Worm (Caenorhabditis elegans) whole organism, L3 larva: ENCODE data around the gene K10D11.7.

Experiments
- R02D3.7 ChIP-seq: fragments of 150-350 bp; optimal IDR thresholded peaks from 2 replicates; lab custom pipeline; 2014; ENCODE audit warnings: missing biosample characterization, missing genetic modification characterization
- ama-1 ChIP-seq: fragments of 150-350 bp; optimal IDR thresholded peaks from 2 replicates; lab custom pipeline; 2018
- ceh-9 ChIP-seq: sonication (generic microtip); optimal IDR thresholded peaks from 2 replicates; lab custom pipeline; 2018; ENCODE audit warnings: missing biosample characterization, missing genetic modification characterization
- daf-12 ChIP-seq: fragments of 150-350 bp; optimal IDR thresholded peaks from 2 replicates; lab custom pipeline; 2014; ENCODE audit warnings: missing biosample characterization, missing genetic modification reagents, missing genetic modification characterization
- egl-27 ChIP-seq: sonication (generic microtip); optimal IDR thresholded peaks from 4 replicates; lab custom pipeline; 2017; ENCODE audit warnings: missing biosample characterization, missing genetic modification reagents, missing genetic modification characterization
- egl-5 ChIP-seq: fragments of 150-350 bp; optimal IDR thresholded peaks from 2 replicates; lab custom pipeline; 2017; ENCODE audit warnings: missing biosample characterization, missing genetic modification reagents, missing genetic modification characterization, inconsistent platforms
- elt-2 ChIP-seq: sonication (generic microtip); optimal IDR thresholded peaks from 2 replicates; lab custom pipeline; 2016; ENCODE audit warnings: missing genetic modification reagents, mild to moderate bottlenecking, missing genetic modification characterization, missing compliant biosample characterization
- elt-3 ChIP-seq, 3 experiments: fragments of 150-350 bp in 1 of 3; sonication (generic microtip) in 2 of 3; optimal IDR thresholded peaks; 2 replicates in 2 of 3; 4 replicates in 1 of 3; lab custom pipeline; 2014 to 2017; ENCODE audit warnings: missing biosample characterization in 3 of 3, missing genetic modification characterization in 3 of 3
- fos-1 ChIP-seq: fragments of 150-350 bp; optimal IDR thresholded peaks from 2 replicates; lab custom pipeline; 2014; ENCODE audit warnings: missing biosample characterization, missing genetic modification characterization
- hmg-11 ChIP-seq: sonication (generic microtip); optimal IDR thresholded peaks from 2 replicates; lab custom pipeline; 2016; ENCODE audit warnings: missing genetic modification characterization, missing compliant biosample characterization
- lin-15B ChIP-seq: fragments of 150-350 bp; optimal IDR thresholded peaks from 2 replicates; lab custom pipeline; 2014; ENCODE audit warnings: missing biosample characterization, missing genetic modification characterization
- lin-39 ChIP-seq: fragments of 150-350 bp; optimal IDR thresholded peaks from 2 replicates; lab custom pipeline; 2018; ENCODE audit warnings: missing biosample characterization, missing genetic modification reagents, missing genetic modification characterization
- lsy-12 ChIP-seq: sonication (generic microtip); optimal IDR thresholded peaks from 2 replicates; lab custom pipeline; 2016; ENCODE audit warnings: mild to moderate bottlenecking, missing genetic modification characterization, missing compliant biosample characterization
- mdl-1 ChIP-seq: fragments of 150-350 bp; optimal IDR thresholded peaks from 2 replicates; lab custom pipeline; 2014; ENCODE audit warnings: missing biosample characterization, missing genetic modification characterization
- nfya-1 ChIP-seq: sonication (generic microtip); optimal IDR thresholded peaks from 2 replicates; lab custom pipeline; 2017; ENCODE audit warnings: missing genetic modification characterization, mild to moderate bottlenecking, missing compliant biosample characterization, antibody characterized with exemption, moderate library complexity; ENCODE audit not compliant: insufficient read depth
- nhr-23 ChIP-seq: fragments of 150-350 bp; optimal IDR thresholded peaks from 2 replicates; lab custom pipeline; 2014; ENCODE audit warnings: missing biosample characterization, missing genetic modification reagents, missing genetic modification characterization
- nhr-237 ChIP-seq: fragments of 150-350 bp; optimal IDR thresholded peaks from 2 replicates; lab custom pipeline; 2014; ENCODE audit warnings: missing biosample characterization, missing genetic modification characterization
- nhr-25 ChIP-seq: sonication (generic microtip); optimal IDR thresholded peaks from 2 replicates; lab custom pipeline; 2017; ENCODE audit warnings: missing biosample characterization, missing genetic modification characterization
- nhr-28 ChIP-seq: fragments of 150-350 bp; optimal IDR thresholded peaks from 2 replicates; lab custom pipeline; 2014; ENCODE audit warnings: missing biosample characterization, missing genetic modification characterization
- nhr-43 ChIP-seq: sonication (generic microtip); optimal IDR thresholded peaks from 2 replicates; lab custom pipeline; 2016; ENCODE audit warnings: mild to moderate bottlenecking, missing genetic modification characterization, missing compliant biosample characterization; ENCODE audit not compliant: poor library complexity, severe bottlenecking
- nhr-67 ChIP-seq: fragments of 150-350 bp; optimal IDR thresholded peaks from 2 replicates; lab custom pipeline; 2014; ENCODE audit warnings: missing biosample characterization, missing genetic modification characterization
- nhr-76 ChIP-seq: fragments of 150-350 bp; sonication (generic microtip); optimal IDR thresholded peaks from 5 replicates; lab custom pipeline; 2014; ENCODE audit warnings: missing biosample characterization, missing genetic modification characterization
- nhr-77 ChIP-seq: fragments of 150-350 bp; optimal IDR thresholded peaks from 2 replicates; lab custom pipeline; 2014; ENCODE audit warnings: missing biosample characterization, missing genetic modification characterization
- pha-4 ChIP-seq: fragments of 150-350 bp; optimal IDR thresholded peaks from 2 replicates; lab custom pipeline; 2014; ENCODE audit warnings: missing biosample characterization, missing genetic modification reagents, missing genetic modification characterization
- pqm-1 ChIP-seq: fragments of 150-350 bp; optimal IDR thresholded peaks from 2 replicates; lab custom pipeline; 2017; ENCODE audit warnings: missing biosample characterization, missing genetic modification characterization, inconsistent platforms
- skn-1 ChIP-seq: fragments of 150-350 bp; optimal IDR thresholded peaks from 2 replicates; lab custom pipeline; 2014; ENCODE audit warnings: missing biosample characterization, missing genetic modification characterization
- tbx-2 ChIP-seq: sonication (generic microtip); optimal IDR thresholded peaks from 2 replicates; lab custom pipeline; 2016; ENCODE audit warnings: mild to moderate bottlenecking, missing genetic modification characterization, missing compliant biosample characterization
- unc-39 ChIP-seq: sonication (generic microtip); optimal IDR thresholded peaks from 4 replicates; lab custom pipeline; 2017; ENCODE audit warnings: missing biosample characterization, missing genetic modification characterization
- zag-1 ChIP-seq: fragments of 150-350 bp; optimal IDR thresholded peaks from 2 replicates; lab custom pipeline; 2014; ENCODE audit warnings: missing biosample characterization, missing genetic modification characterization
- ztf-4 ChIP-seq: fragments of 150-350 bp; optimal IDR thresholded peaks from 2 replicates; lab custom pipeline; 2014; ENCODE audit warnings: missing biosample characterization, missing genetic modification characterization

Gene K10D11.7

ce11 chrIV:13030467-13031299 lies 34.9 kb upstream of the K10D11.7 start:
- no peak for TF ChIP-seq fos-1
- TF ChIP-seq egl-27 (tag; lab: Kevin White, UChicago) = no peak
- TF ChIP-seq nfya-1 (tag; lab: Kevin White, UChicago) = peak; percentile 18
- peak; percentile 15 for TF ChIP-seq pha-4 (tag; lab: Kevin White, UChicago)
- peak; percentile 54 for TF ChIP-seq nhr-25 (tag; lab: Kevin White, UChicago)

- TF ChIP-seq tbx-2 (tag; lab: Kevin White, UChicago) (no peak), egl-27 (tag; lab: Kevin White, UChicago) (no peak), nhr-23 (tag; lab: Kevin White, UChicago) (peak; percentile 4), hmg-11 (tag; lab: Kevin White, UChicago) (peak; percentile 47), nhr-76 (tag; lab: Kevin White, UChicago) (no peak), elt-2 (tag; lab: Kevin White, UChicago) (no peak), lin-39 (tag; lab: Kevin White, UChicago) (peak; percentile 34), nhr-28 (tag; lab: Kevin White, UChicago) (no peak), ztf-4 (tag; lab: Kevin White, UChicago) (no peak), elt-3 (tag; optimal IDR thresholded peaks at IDR 0.05; lab: Kevin White, UChicago) (peak in 1 of 3 experiments; percentile 51), lin-15B (tag; lab: Kevin White, UChicago) (peak; percentile 10), nhr-25 (tag; lab: Kevin White, UChicago) (peak; percentile 30), nfya-1 (tag; lab: Kevin White, UChicago) (peak; percentile 32), lsy-12 (tag; lab: Kevin White, UChicago) (peak; percentile 5)
Observed at ce11 chrIV:13029674-13030466, 34.1 kb upstream of the K10D11.7 start.

- no peak for TF ChIP-seq nhr-77 (tag; lab: Kevin White, UChicago)
- no peak for TF ChIP-seq lin-15B (tag; lab: Kevin White, UChicago)
- no peak for TF ChIP-seq ama-1
- TF ChIP-seq elt-2 (tag; lab: Kevin White, UChicago) = peak; percentile 53
- no peak for TF ChIP-seq nhr-23 (tag; lab: Kevin White, UChicago)
- no peak for TF ChIP-seq elt-3 (tag; optimal IDR thresholded peaks at IDR 0.05; lab: Kevin White, UChicago)
- TF ChIP-seq daf-12 (tag; lab: Kevin White, UChicago) = no peak
- no peak for TF ChIP-seq zag-1
- TF ChIP-seq skn-1 (tag; lab: Kevin White, UChicago) = no peak
- TF ChIP-seq nhr-67 (tag; lab: Kevin White, UChicago) = no peak
- no peak for TF ChIP-seq nhr-237
- no peak for TF ChIP-seq mdl-1 (tag; lab: Kevin White, UChicago)
- TF ChIP-seq ceh-9 (tag; lab: Kevin White, UChicago) = no peak
- no peak for TF ChIP-seq egl-5 (tag; lab: Kevin White, UChicago)
- TF ChIP-seq lin-39 (tag; lab: Kevin White, UChicago) = no peak
- TF ChIP-seq pha-4 (tag; lab: Kevin White, UChicago) = peak; percentile 22
- no peak for TF ChIP-seq unc-39
Observed at ce11 chrIV:13028746-13029673, 33.2 kb upstream of the K10D11.7 start.

- TF ChIP-seq nhr-43 (no peak), R02D3.7 (no peak), pqm-1 (tag; lab: Kevin White, UChicago) (peak; percentile 4), ama-1 (no peak), zag-1 (no peak), nhr-25 (tag; lab: Kevin White, UChicago) (peak; percentile 18)
- TF ChIP-seq, all 47 proteins: peak for 2
Observed at ce11 chrIV:13027801-13028641, 32.2 kb upstream of the K10D11.7 start.
